Worm (Caenorhabditis elegans): ENCODE measurements around the gene Y38C1AA.19.

ce11 chrIV:132095-132494, 27.9 kb upstream of the Y38C1AA.19 start, which contains the start of gene daf-1:
- peak in 1 of 2 experiments; percentile 40 for TF ChIP-seq lsy-2 (tag; optimal IDR thresholded peaks at IDR 0.05)
- TF ChIP-seq skn-1 (tag; optimal IDR thresholded peaks at IDR 0.05), result no peak
- no peak for TF ChIP-seq C16A3.4 (tag; optimal IDR thresholded peaks at IDR 0.05)
- no peak for TF ChIP-seq Y116A8C.19 (tag; optimal IDR thresholded peaks at IDR 0.05; ENCODE audit: borderline replicate concordance)
- peak in 1 of 3 experiments; percentile 12 for TF ChIP-seq dpl-1 (GFP tag; optimal IDR thresholded peaks at IDR 0.05)
- TF ChIP-seq unc-62 (GFP tag; optimal IDR thresholded peaks at IDR 0.05), result no peak
- no peak for TF ChIP-seq nhr-76 (tag; optimal IDR thresholded peaks at IDR 0.05)
- no peak for TF ChIP-seq snpc-4 (tag; optimal IDR thresholded peaks at IDR 0.05)
- TF ChIP-seq ceh-82 (tag; optimal IDR thresholded peaks at IDR 0.05), result peak in 1 of 3 experiments; percentile 25
- peak; percentile 73 for TF ChIP-seq lin-14 (GFP tag; optimal IDR thresholded peaks at IDR 0.05)
